Worm (Caenorhabditis elegans): ENCODE data around the gene cat-4.

DNA sequence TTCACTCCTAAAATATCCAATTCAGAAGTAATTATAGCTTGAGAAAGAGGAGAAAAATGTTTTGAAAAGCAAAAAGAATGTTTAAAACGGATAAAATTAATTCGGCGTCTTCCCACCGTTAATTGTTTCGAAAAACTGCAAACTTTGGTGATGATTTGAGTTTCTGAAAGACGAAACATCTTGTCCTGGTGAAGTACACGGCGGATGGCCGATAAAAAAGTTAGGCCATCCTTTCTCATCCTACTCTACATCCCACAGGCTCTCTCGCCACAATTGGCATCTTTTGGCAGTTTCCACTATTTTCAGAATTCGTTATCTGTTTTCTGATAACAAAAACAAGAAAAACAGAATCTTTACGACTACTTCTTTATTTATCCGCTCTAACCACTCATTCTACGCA lies 38.8 kb upstream of the cat-4 start, which contains the start of the genes C35A5.8 and hda-11:
- TF ChIP-seq ama-1 (optimal IDR thresholded peaks at IDR 0.05): no peak
- no peak for TF ChIP-seq tbx-11 (GFP tag; IDR thresholded peaks at IDR 0.05)
- no peak for TF ChIP-seq hnd-1 (tag; optimal IDR thresholded peaks at IDR 0.05)
- no peak for TF ChIP-seq sea-1 (GFP tag; conservative IDR thresholded peaks at IDR 0.05)
- TF ChIP-seq aly-1 (tag; optimal IDR thresholded peaks at IDR 0.05): no peak
- TF ChIP-seq F13C5.2 (tag; optimal IDR thresholded peaks at IDR 0.05): no peak
- TF ChIP-seq hmbx-1 (tag; optimal IDR thresholded peaks at IDR 0.05): no peak
- TF ChIP-seq flt-1 (GFP tag; IDR thresholded peaks at IDR 0.05): no peak
- TF ChIP-seq tra-4 (tag; optimal IDR thresholded peaks at IDR 0.05): no peak
- no peak for TF ChIP-seq ceh-13 (GFP tag; optimal IDR thresholded peaks at IDR 0.05)
- no peak for TF ChIP-seq ets-7 (tag; optimal IDR thresholded peaks at IDR 0.05)

Data from whole organism, early embryonic.